Fruit fly (Drosophila melanogaster) whole organism, pupa: ENCODE results near the gene Cht7.

Experiments used
- CG15710 ChIP-seq: fragments of 200-800 bp; sonication (Bioruptor generic); optimal IDR thresholded peaks from 2 replicates; lab custom pipeline; 2018; ENCODE audit warnings: missing biosample characterization, mild to moderate bottlenecking, missing genetic modification characterization, moderate library complexity
- CG32121 ChIP-seq: fragments of 200-800 bp; sonication (Bioruptor generic); IDR thresholded peaks from 2 replicates; pipeline ENCODE4 v1.3.6; 2022; ENCODE audit warnings: missing biosample characterization, missing genetic modification characterization
- CG8159 ChIP-seq: fragments of 200-800 bp; sonication (Bioruptor generic); optimal IDR thresholded peaks from 3 replicates; lab custom pipeline; 2018; ENCODE audit warnings: missing biosample characterization, mild to moderate bottlenecking, missing genetic modification characterization, moderate library complexity
- CG8301 ChIP-seq: fragments of 200-800 bp; sonication (Bioruptor generic); optimal IDR thresholded peaks from 2 replicates; lab custom pipeline; 2018; ENCODE audit warnings: missing biosample characterization, mild to moderate bottlenecking, missing genetic modification characterization
- CG9948 ChIP-seq: fragments of 200-800 bp; sonication (Bioruptor generic); optimal IDR thresholded peaks from 2 replicates; lab custom pipeline; 2018; ENCODE audit warnings: missing biosample characterization, mild to moderate bottlenecking, missing genetic modification characterization, moderate library complexity
- Pif1A ChIP-seq: fragments of 200-800 bp; sonication (Bioruptor generic); optimal IDR thresholded peaks from 3 replicates; lab custom pipeline; 2016; ENCODE audit warnings: missing biosample characterization, missing genetic modification characterization
- fd96Ca ChIP-seq: fragments of 200-800 bp; sonication (Bioruptor generic); IDR thresholded peaks from 3 replicates; pipeline ENCODE4 v1.3.6; 2022; ENCODE audit warnings: missing biosample characterization, missing genetic modification characterization

- TF ChIP-seq CG15710 (tag; lab: Kevin White, UChicago) (peak; percentile 19), fd96Ca (GFP tag; lab: Robert Waterston, UW) (no peak; the same call in 2 of the 3 replicates), Pif1A (GFP tag; lab: Kevin White, UChicago) (peak; percentile 48), CG8159 (tag; lab: Kevin White, UChicago) (peak; percentile 51), CG9948 (peak; percentile 69), CG32121 (no peak), CG8301 (peak; percentile 14)
Observed at dm6 chr3L:3071675-3072583, 34.8 kb downstream of the Cht7 start.
